Fruit fly (Drosophila melanogaster) whole organism, prepupa: ENCODE measurements around the gene psidin.
A peak's percentile ranks its signal among the peaks of the same experiment; 100 is the strongest.

Experiments
- CG4318 ChIP-seq: fragments of 200-800 bp; sonication (Bioruptor generic); optimal IDR thresholded peaks from 3 replicates; lab custom pipeline; 2017; ENCODE audit warnings: missing biosample characterization, mild to moderate bottlenecking, missing genetic modification characterization
- CG6854 ChIP-seq: fragments of 200-800 bp; sonication (Bioruptor generic); optimal IDR thresholded peaks from 2 replicates; lab custom pipeline; 2017; ENCODE audit warnings: missing biosample characterization, mild to moderate bottlenecking, missing genetic modification characterization
- CG9139 ChIP-seq: fragments of 200-800 bp; sonication (Bioruptor generic); optimal IDR thresholded peaks from 3 replicates; lab custom pipeline; 2017; ENCODE audit warnings: missing biosample characterization, mild to moderate bottlenecking, missing genetic modification characterization
- Eip93F ChIP-seq: fragments of 200-800 bp; sonication (Bioruptor generic); optimal IDR thresholded peaks from 2 replicates; lab custom pipeline; 2016; ENCODE audit warnings: missing biosample characterization, mild to moderate bottlenecking, missing genetic modification characterization
- Lpt ChIP-seq: fragments of 200-800 bp; sonication (Bioruptor generic); optimal IDR thresholded peaks from 3 replicates; lab custom pipeline; 2016; ENCODE audit warnings: missing biosample characterization, missing genetic modification characterization
- Smox ChIP-seq: fragments of 200-800 bp; sonication (Bioruptor generic); optimal IDR thresholded peaks from 3 replicates; lab custom pipeline; 2016; ENCODE audit warnings: missing biosample characterization, missing genetic modification characterization
- cyc ChIP-seq: fragments of 200-800 bp; sonication (Bioruptor generic); optimal IDR thresholded peaks from 3 replicates; lab custom pipeline; 2016; ENCODE audit warnings: missing biosample characterization, missing genetic modification characterization
- salr ChIP-seq, 2 experiments: fragments of 200-800 bp; sonication (Bioruptor generic); optimal IDR thresholded peaks; 3 replicates each; lab custom pipeline; 2016 to 2018; ENCODE audit warnings: missing biosample characterization in 2 of 2, missing genetic modification characterization in 2 of 2, mild to moderate bottlenecking in 1 of 2

DNA sequence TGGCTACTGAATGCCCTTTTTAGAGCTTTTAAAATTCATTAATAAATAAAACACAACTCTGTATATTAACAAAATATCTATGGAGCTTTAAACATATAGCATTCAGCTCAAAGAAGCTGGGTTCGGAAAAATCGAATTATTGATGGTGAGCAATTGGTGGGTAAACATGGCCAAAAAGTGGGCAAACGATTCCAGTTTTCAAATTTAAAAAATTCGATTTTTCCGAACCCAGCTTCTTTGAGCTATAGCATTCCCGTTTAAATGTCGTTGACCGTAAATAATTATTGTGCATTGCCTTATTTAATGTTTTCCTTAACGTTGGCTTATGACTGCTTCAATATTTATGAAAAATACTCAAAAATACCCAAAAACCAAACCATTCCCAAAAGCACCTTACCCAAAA is 19.9 kb upstream of the psidin start:
- TF ChIP-seq CG9139 (GFP tag; lab: Kevin White, UChicago) (no peak), salr (GFP tag; optimal IDR thresholded peaks at IDR 0.05; lab: Kevin White, UChicago) (peak in 1 of 2 experiments; percentile 55), CG4318 (GFP tag; lab: Kevin White, UChicago) (peak; percentile 23), Smox (GFP tag; lab: Kevin White, UChicago) (peak; percentile 64), Lpt (no peak), cyc (peak; percentile 53), CG6854 (GFP tag; lab: Kevin White, UChicago) (no peak), Eip93F (GFP tag; lab: Kevin White, UChicago) (no peak)
